Worm (Caenorhabditis elegans): Measurements from ENCODE around the gene nlp-5.

ce11 chrII:8209476-8209875 lies 28.8 kb upstream of the nlp-5 start, which contains the start of gene M110.8:
- TF ChIP-seq nhr-11 (tag; optimal IDR thresholded peaks at IDR 0.05): no peak
- no peak for TF ChIP-seq odd-2 (tag; optimal IDR thresholded peaks at IDR 0.05)

All from whole organism, late embryonic.